Worm (Caenorhabditis elegans) whole organism, L4/young adult: Measurements from ENCODE around the gene sfxn-1.5.

Experiments
- W03F9.2 ChIP-seq: fragments of 150-350 bp; optimal IDR thresholded peaks from 2 replicates; lab custom pipeline; 2014; ENCODE audit warnings: missing biosample characterization, missing genetic modification characterization
- dao-5 ChIP-seq: sonication (generic microtip); optimal IDR thresholded peaks from 2 replicates; lab custom pipeline; 2016; ENCODE audit warnings: missing genotype, missing genetic modification characterization, moderate library complexity, missing compliant biosample characterization
- him-1 ChIP-seq: sonication (generic microtip); optimal IDR thresholded peaks from 2 replicates; lab custom pipeline; 2016; ENCODE audit warnings: missing genotype, missing genetic modification reagents, missing genetic modification characterization, missing compliant biosample characterization

The sfxn-1.5 gene

DNA sequence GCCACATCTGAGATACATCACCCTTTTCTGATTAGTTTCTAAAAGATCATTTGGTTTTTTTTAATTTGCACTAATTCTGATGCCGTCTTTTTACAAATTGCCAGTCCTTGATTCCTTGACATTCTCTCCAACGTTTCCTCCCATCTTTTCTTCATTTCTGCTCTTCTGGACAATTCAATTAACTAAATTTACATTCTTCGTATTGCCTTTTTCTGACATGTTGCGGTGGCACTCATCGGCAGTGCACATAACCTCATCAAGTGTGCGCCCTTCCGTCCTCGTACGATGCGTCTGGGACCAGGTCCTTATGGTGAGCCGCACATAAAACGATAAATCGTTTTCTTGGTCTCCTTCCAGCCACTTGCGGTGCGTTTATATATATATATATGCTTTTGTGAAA, 22.5 kb downstream of the sfxn-1.5 start:
- no peak for TF ChIP-seq W03F9.2
- TF ChIP-seq dao-5 (tag; lab: Kevin White, UChicago), result no peak
- no peak for TF ChIP-seq him-1 (tag; lab: Kevin White, UChicago)

DNA sequence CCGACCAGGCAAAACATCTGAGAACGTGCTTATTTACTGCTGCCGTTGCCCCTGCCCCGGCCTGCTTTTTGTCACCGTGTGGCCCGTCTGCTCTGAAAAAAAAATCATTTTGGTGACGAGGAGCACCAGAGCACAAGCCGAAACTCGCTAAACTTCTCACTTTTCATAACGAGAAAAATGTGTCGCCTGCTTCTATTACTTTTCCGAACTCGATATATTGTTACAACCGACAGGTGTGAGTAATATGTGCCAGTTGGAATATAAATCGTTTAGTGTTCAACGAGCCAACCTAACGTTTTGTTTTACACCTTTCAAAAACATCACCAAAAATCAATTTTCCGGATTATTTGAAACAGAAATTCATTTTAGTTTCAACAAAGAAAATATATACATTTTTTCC, 23.7 kb downstream of the sfxn-1.5 start:
- TF ChIP-seq him-1 (tag; lab: Kevin White, UChicago) (no peak), W03F9.2 (no peak), dao-5 (tag; lab: Kevin White, UChicago) (no peak)

DNA sequence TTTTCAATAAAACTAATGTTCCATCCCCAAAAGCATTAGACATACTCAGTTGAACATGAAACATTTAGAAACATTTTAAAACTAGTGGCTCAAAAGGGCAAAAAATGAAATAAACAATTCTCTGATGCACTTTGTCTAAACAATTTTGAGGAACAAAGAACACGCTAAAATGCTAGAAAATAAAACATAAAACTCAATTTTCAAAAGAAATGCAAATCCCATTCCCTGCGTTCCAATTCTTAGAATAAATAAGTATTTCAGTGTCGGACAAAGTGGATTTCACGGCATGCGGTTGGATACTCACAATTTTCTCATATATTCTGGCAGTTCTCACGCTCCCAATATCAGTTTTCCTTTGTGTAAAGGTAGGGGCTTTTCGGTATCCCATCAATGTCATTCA, 28.2 kb downstream of the sfxn-1.5 start:
- TF ChIP-seq dao-5 (tag; lab: Kevin White, UChicago) (no peak), W03F9.2 (no peak), him-1 (tag; lab: Kevin White, UChicago) (no peak)

DNA sequence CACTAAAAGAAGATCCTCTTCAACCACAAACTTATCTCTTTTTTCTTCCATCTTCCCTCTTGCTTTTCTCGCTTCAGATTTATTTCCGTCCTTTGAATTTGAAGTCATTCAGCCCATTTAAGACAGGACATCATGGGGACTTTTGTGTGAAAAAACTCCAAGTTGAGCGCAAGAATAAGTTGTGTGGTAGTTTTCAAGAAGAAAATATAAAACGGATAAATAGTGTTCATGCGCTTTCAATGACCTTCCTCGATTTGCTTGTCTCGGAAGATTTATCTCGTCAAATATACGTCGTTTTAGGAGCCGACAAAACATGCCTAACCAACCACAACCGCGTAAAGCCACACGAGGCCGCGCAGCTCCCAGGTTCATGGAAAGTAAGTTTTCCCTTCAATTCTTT, 29.4 kb downstream of the sfxn-1.5 start, which contains the start of gene sto-6:
Gene sto-6 (plus strand): TSS at position 301 of the 400 bp plus-strand sequence.
- TF ChIP-seq W03F9.2, result no peak
- no peak for TF ChIP-seq him-1 (tag; lab: Kevin White, UChicago)
- no peak for TF ChIP-seq dao-5 (tag; lab: Kevin White, UChicago)

DNA sequence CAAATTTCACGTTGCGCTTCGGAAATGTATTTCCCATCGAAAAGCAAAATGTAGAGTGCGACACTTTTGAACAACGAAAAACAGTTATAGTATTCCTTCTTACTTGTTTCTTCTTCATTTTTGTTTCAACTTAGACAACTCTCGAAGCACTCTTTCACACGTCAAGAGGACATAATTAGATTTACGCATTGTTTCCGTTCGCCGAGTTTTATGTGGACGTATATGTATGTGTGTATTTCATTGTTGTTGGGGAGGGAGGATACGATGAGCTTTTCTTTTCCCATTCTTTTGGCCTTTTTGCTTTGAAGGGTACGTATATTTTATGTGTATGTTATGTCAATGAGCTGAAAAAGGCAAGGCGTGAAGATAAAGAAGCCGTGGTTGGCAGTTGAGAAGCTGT, 31.0 kb downstream of the sfxn-1.5 start:
- TF ChIP-seq him-1 (tag; lab: Kevin White, UChicago), result no peak
- no peak for TF ChIP-seq dao-5 (tag; lab: Kevin White, UChicago)
- no peak for TF ChIP-seq W03F9.2

DNA sequence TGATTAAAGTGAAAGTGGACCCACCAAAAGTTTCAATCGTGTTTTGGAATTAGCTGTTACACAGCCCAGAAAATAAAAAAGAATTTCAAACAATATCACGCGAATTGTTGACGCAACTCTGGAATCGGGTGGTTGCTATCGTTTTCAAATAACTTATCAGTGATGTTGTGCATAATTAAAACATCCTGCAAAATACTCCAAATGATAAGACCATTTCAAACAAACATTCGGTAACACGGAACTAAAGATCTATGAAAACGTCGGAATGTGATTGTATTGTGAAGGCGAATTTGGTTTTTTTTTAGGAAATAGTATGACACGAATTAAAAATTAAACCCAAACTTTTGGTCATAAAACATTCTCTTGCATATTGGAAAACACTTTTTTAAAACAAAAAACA, 32.9 kb downstream of the sfxn-1.5 start, which contains the start of gene spp-30:
Gene spp-30 (minus strand): TSS at position 101 of the 400 bp plus-strand sequence.
- TF ChIP-seq him-1 (tag; lab: Kevin White, UChicago) (no peak), W03F9.2 (no peak), dao-5 (tag; lab: Kevin White, UChicago) (no peak)

DNA sequence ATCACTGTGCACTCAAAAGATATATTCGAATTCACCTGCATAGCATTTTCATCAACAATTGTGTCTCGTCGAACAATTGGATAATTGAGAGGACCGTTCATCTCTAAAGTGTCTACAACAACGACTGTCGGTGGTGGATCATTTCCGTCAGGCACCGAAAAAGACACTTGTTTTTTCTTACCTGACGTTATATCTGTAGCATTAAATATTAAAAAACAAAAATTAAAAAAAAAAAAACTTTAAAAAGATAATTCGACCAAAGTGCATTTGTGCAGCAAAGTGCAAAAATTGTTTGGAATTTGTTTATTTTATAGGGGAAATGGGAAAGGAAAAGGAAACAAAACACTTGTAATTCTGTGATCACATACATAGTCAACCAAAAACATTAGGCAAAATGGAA, 34.4 kb downstream of the sfxn-1.5 start, which contains the start of gene twk-44:
Gene twk-44 (minus strand): TSS at position 101 of the 400 bp plus-strand sequence.
- no peak for TF ChIP-seq W03F9.2

DNA sequence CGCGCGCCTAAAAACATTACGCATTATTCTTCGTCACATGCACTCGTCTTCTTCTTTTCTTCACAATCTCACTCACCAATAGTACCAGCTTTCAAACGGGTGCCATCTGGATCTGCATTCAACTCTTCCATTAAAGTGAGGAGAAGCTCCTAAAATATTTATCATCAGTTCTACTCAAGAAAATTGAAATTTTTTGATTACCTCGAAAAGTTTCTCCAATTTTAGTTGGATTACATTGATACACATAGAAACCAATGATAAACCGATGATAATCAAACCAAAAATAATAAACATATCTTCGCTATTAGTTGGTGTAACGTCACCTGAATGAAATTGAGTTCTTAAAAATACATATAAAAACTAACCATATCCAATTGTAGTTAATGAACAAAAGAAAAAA, 36.8 kb downstream of the sfxn-1.5 start:
- TF ChIP-seq W03F9.2 (no peak), dao-5 (tag; lab: Kevin White, UChicago) (no peak), him-1 (tag; lab: Kevin White, UChicago) (no peak)

DNA sequence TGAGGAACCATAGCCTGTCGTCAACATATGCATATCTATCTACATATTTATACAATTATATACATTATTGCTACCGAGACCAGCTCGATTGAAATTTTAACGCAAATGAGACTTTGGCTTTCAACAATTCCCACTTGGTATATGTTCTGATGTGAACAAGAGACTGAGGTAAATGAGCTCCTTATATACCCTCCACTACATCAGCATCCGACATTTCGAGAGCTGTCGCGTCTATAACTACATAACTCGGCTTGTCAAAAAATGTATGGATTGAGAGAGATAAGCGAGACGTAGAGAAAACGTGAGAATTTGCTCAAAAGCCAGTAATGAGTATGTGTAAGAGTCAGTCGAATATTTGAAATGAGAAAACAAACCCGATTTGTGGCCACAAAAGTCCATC, 38.0 kb downstream of the sfxn-1.5 start:
- no peak for TF ChIP-seq W03F9.2
- no peak for TF ChIP-seq him-1 (tag; lab: Kevin White, UChicago)
- no peak for TF ChIP-seq dao-5 (tag; lab: Kevin White, UChicago)

DNA sequence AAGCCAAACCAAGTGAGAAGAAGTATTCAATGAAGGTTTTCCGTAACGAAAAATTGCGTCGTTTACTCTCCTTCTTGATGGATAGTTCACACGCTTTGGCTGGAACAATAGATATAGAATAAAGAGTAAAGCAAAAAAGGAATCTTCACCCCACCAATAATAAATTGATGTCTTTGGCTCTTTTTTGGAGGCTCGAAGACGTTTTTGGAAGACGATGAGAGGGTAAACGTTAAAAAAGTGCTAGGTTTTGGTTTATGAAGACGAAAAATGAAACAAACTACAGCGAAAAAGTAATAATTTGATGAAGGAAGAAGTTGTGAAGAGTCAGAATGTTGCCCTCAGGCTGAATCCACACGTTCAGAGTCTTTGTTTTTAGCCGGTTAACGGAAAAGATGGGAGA, 39.5 kb downstream of the sfxn-1.5 start, which contains the start of gene sto-3:
Gene sto-3 (minus strand): TSS at position 101 of the 400 bp plus-strand sequence.
- no peak for TF ChIP-seq dao-5 (tag; lab: Kevin White, UChicago)
- TF ChIP-seq W03F9.2, result no peak
- no peak for TF ChIP-seq him-1 (tag; lab: Kevin White, UChicago)

DNA sequence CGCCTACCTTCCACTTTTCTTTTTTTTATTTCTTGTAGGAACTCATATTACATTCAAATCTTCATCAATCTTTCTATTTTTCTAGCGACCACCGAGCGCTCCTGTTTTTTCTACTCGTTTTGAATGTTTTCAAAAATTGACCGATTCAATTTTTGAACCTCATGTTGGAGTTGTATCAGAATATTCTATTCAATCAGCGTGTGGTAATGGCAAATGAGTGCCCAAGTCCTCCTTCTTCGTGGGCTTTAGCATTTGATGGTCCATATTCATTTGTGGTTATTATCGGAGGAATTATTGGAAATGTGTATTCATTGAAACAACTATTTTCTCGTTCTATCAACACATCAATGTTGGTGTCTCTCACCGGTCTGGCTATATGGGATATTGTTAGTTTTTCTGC, 44.1 kb downstream of the sfxn-1.5 start, which contains the start of gene F52D10.4:
Gene F52D10.4 (plus strand): TSS at position 84 of the 400 bp plus-strand sequence.
- TF ChIP-seq W03F9.2 (no peak), him-1 (tag; lab: Kevin White, UChicago) (no peak), dao-5 (tag; lab: Kevin White, UChicago) (no peak)
